Worm (Caenorhabditis elegans) whole organism, late embryonic: ENCODE measurements around the gene F28C6.9.
A peak's percentile ranks its signal among the peaks of the same experiment; 100 is the strongest.

ENCODE experiments used
- C08G9.2 ChIP-seq: sonication (generic microtip); optimal IDR thresholded peaks from 2 replicates; lab custom pipeline; 2016; ENCODE audit warnings: mild to moderate bottlenecking, missing genetic modification characterization, moderate library complexity, missing compliant biosample characterization
- F13H6.1 ChIP-seq: sonication (generic microtip); optimal IDR thresholded peaks from 2 replicates; lab custom pipeline; 2016; ENCODE audit warnings: missing genetic modification characterization, missing compliant biosample characterization
- T23F11.4 ChIP-seq: fragments of 200-800 bp; sonication (Bioruptor generic); optimal IDR thresholded peaks from 2 replicates; lab custom pipeline; 2018; ENCODE audit warnings: mild to moderate bottlenecking, missing genetic modification characterization, missing compliant biosample characterization
- Y22D7AL.16 ChIP-seq: sonication (generic microtip); optimal IDR thresholded peaks from 2 replicates; lab custom pipeline; 2016; ENCODE audit warnings: missing genetic modification characterization, missing compliant biosample characterization
- ceh-14 ChIP-seq: sonication (generic microtip); optimal IDR thresholded peaks from 2 replicates; lab custom pipeline; 2016; ENCODE audit warnings: missing genotype, missing genetic modification characterization, missing compliant biosample characterization
- ceh-19 ChIP-seq: fragments of 200-800 bp; sonication (Bioruptor generic); optimal IDR thresholded peaks from 2 replicates; lab custom pipeline; 2018; ENCODE audit warnings: mild to moderate bottlenecking, missing genetic modification characterization, missing compliant biosample characterization
- ceh-2 ChIP-seq: sonication (generic microtip); optimal IDR thresholded peaks from 2 replicates; lab custom pipeline; 2016; ENCODE audit warnings: missing genotype, missing genetic modification characterization, missing compliant biosample characterization
- ceh-22 ChIP-seq: sonication (generic microtip); optimal IDR thresholded peaks from 2 replicates; lab custom pipeline; 2017; ENCODE audit warnings: missing biosample characterization, missing genetic modification characterization
- ceh-24 ChIP-seq: sonication (generic microtip); optimal IDR thresholded peaks from 2 replicates; lab custom pipeline; 2016; ENCODE audit warnings: mild to moderate bottlenecking, missing genetic modification characterization, missing compliant biosample characterization
- ceh-31 ChIP-seq: sonication (generic microtip); optimal IDR thresholded peaks from 2 replicates; lab custom pipeline; 2016; ENCODE audit warnings: missing genetic modification characterization, missing compliant biosample characterization
- ceh-34 ChIP-seq: sonication (generic microtip); optimal IDR thresholded peaks from 2 replicates; lab custom pipeline; 2016; ENCODE audit warnings: mild to moderate bottlenecking, missing genetic modification characterization, missing compliant biosample characterization
- che-1 ChIP-seq: sonication (generic microtip); optimal IDR thresholded peaks from 2 replicates; lab custom pipeline; 2016; ENCODE audit warnings: mild to moderate bottlenecking, missing genetic modification characterization, missing compliant biosample characterization
- dmd-4 ChIP-seq: sonication (generic microtip); optimal IDR thresholded peaks from 2 replicates; lab custom pipeline; 2016; ENCODE audit warnings: borderline replicate concordance, missing genetic modification characterization, missing compliant biosample characterization
- elt-2 ChIP-seq: sonication (generic microtip); optimal IDR thresholded peaks from 2 replicates; lab custom pipeline; 2016; ENCODE audit warnings: missing genetic modification reagents, missing genetic modification characterization, missing compliant biosample characterization
- elt-4 ChIP-seq: sonication (generic microtip); optimal IDR thresholded peaks from 2 replicates; lab custom pipeline; 2016; ENCODE audit warnings: missing genetic modification characterization, missing compliant biosample characterization
- ets-4 ChIP-seq: sonication (generic microtip); optimal IDR thresholded peaks from 2 replicates; lab custom pipeline; 2016; ENCODE audit warnings: missing genetic modification characterization, missing compliant biosample characterization
- eyg-1 ChIP-seq: sonication (generic microtip); optimal IDR thresholded peaks from 2 replicates; lab custom pipeline; 2016; ENCODE audit warnings: missing genotype, missing genetic modification characterization, missing compliant biosample characterization
- fax-1 ChIP-seq: sonication (generic microtip); optimal IDR thresholded peaks from 2 replicates; lab custom pipeline; 2016; ENCODE audit warnings: missing genotype, missing genetic modification characterization, missing compliant biosample characterization
- hlh-13 ChIP-seq: fragments of 200-800 bp; sonication (Bioruptor generic); optimal IDR thresholded peaks from 2 replicates; lab custom pipeline; 2018; ENCODE audit warnings: mild to moderate bottlenecking, missing genetic modification characterization, missing compliant biosample characterization
- hlh-30 ChIP-seq: sonication (generic microtip); optimal IDR thresholded peaks from 2 replicates; lab custom pipeline; 2017; ENCODE audit warnings: antibody characterized with exemption, missing genetic modification characterization, missing compliant biosample characterization; ENCODE audit not compliant: insufficient read depth
- hlh-6 ChIP-seq: sonication (generic microtip); optimal IDR thresholded peaks from 2 replicates; lab custom pipeline; 2016; ENCODE audit warnings: missing genotype, missing genetic modification characterization, missing compliant biosample characterization
- lim-6 ChIP-seq: sonication (generic microtip); optimal IDR thresholded peaks from 2 replicates; lab custom pipeline; 2016; ENCODE audit warnings: missing genetic modification characterization, missing compliant biosample characterization
- lin-11 ChIP-seq: fragments of 200-800 bp; sonication (Bioruptor generic); optimal IDR thresholded peaks from 2 replicates; lab custom pipeline; 2018; ENCODE audit warnings: mild to moderate bottlenecking, missing genetic modification characterization, missing compliant biosample characterization
- npax-4 ChIP-seq: sonication (generic microtip); optimal IDR thresholded peaks from 2 replicates; lab custom pipeline; 2016; ENCODE audit warnings: missing genetic modification characterization, missing compliant biosample characterization
- pat-9 ChIP-seq: fragments of 200-800 bp; sonication (Bioruptor generic); optimal IDR thresholded peaks from 2 replicates; lab custom pipeline; 2018; ENCODE audit warnings: mild to moderate bottlenecking, missing genetic modification characterization, moderate library complexity, missing compliant biosample characterization
- pax-1 ChIP-seq: fragments of 150-350 bp; optimal IDR thresholded peaks from 2 replicates; lab custom pipeline; 2014; ENCODE audit warnings: missing biosample characterization, missing genetic modification characterization
- pros-1 ChIP-seq: fragments of 150-350 bp; optimal IDR thresholded peaks from 2 replicates; lab custom pipeline; 2014; ENCODE audit warnings: missing biosample characterization, missing genetic modification reagents, missing genetic modification characterization
- sox-2 ChIP-seq: fragments of 200-800 bp; sonication (Bioruptor generic); IDR thresholded peaks from 2 replicates; pipeline ENCODE4 v1.3.6; 2022; ENCODE audit warnings: missing genetic modification reagents, missing genetic modification characterization, missing compliant biosample characterization
- tbx-2 ChIP-seq: sonication (generic microtip); optimal IDR thresholded peaks from 2 replicates; lab custom pipeline; 2016; ENCODE audit warnings: missing genetic modification characterization, missing compliant biosample characterization
- unc-42 ChIP-seq: sonication (generic microtip); optimal IDR thresholded peaks from 2 replicates; lab custom pipeline; 2016; ENCODE audit warnings: missing genotype, missing genetic modification characterization, missing compliant biosample characterization
- unc-86 ChIP-seq: sonication (generic microtip); optimal IDR thresholded peaks from 2 replicates; lab custom pipeline; 2016; ENCODE audit warnings: missing genetic modification characterization, missing compliant biosample characterization
- ztf-16 ChIP-seq: sonication (generic microtip); optimal IDR thresholded peaks from 2 replicates; lab custom pipeline; 2017; ENCODE audit warnings: missing genetic modification characterization, missing compliant biosample characterization

The F28C6.9 gene

ce11 chrII:8610085-8610484, at the start of gene F28C6.9:
F28C6.9 (minus strand) TSS chrII:8610185.
- no peak for TF ChIP-seq ceh-34
- no peak for TF ChIP-seq fax-1 (tag; lab: Kevin White, UChicago)
- TF ChIP-seq ets-4 (tag; lab: Kevin White, UChicago) = no peak

ce11 chrII:8658835-8659234, 48.9 kb upstream of the F28C6.9 start, which contains the start of gene atg-10:
atg-10 (plus strand) TSS chrII:8659135.
- no peak for TF ChIP-seq sox-2 (GFP tag; lab: Robert Waterston, UW)
- TF ChIP-seq ztf-16 (tag; lab: Kevin White, UChicago) = no peak
- no peak for TF ChIP-seq pat-9 (tag; lab: Kevin White, UChicago)
- TF ChIP-seq unc-42 (tag; lab: Kevin White, UChicago) = no peak
- TF ChIP-seq ceh-24 (tag; lab: Kevin White, UChicago) = no peak
- no peak for TF ChIP-seq ceh-22 (tag; lab: Kevin White, UChicago)
- no peak for TF ChIP-seq elt-2
- no peak for TF ChIP-seq lin-11 (tag; lab: Kevin White, UChicago)
- TF ChIP-seq hlh-6 (tag; lab: Kevin White, UChicago) = no peak
- no peak for TF ChIP-seq T23F11.4 (GFP tag; lab: Kevin White, UChicago)
- no peak for TF ChIP-seq elt-4
- no peak for TF ChIP-seq ceh-14
- TF ChIP-seq ceh-34 = no peak

- TF ChIP-seq pax-1 (tag; lab: Kevin White, UChicago) (no peak), hlh-30 (peak; percentile 45)
Observed at ce11 chrII:8650644-8651159, 40.7 kb upstream of the F28C6.9 start, which contains the start of gene pyr-1. pyr-1 (plus strand) TSS chrII:8651109.

ce11 chrII:8648843-8649242, 38.9 kb upstream of the F28C6.9 start:
- no peak for TF ChIP-seq lin-11 (tag; lab: Kevin White, UChicago)
- no peak for TF ChIP-seq C08G9.2
- no peak for TF ChIP-seq pax-1 (tag; lab: Kevin White, UChicago)
- no peak for TF ChIP-seq Y22D7AL.16

- no peak for TF ChIP-seq che-1 (tag; lab: Kevin White, UChicago)
- no peak for TF ChIP-seq pros-1 (tag; lab: Kevin White, UChicago)
- no peak for TF ChIP-seq ceh-2 (tag; lab: Kevin White, UChicago)
- no peak for TF ChIP-seq elt-4
- no peak for TF ChIP-seq ceh-24 (tag; lab: Kevin White, UChicago)
- no peak for TF ChIP-seq dmd-4
- TF ChIP-seq pat-9 (tag; lab: Kevin White, UChicago) = no peak
- no peak for TF ChIP-seq F13H6.1 (tag; lab: Kevin White, UChicago)
- no peak for TF ChIP-seq eyg-1 (tag; lab: Kevin White, UChicago)
- TF ChIP-seq ceh-19 (GFP tag; lab: Kevin White, UChicago) = no peak
- no peak for TF ChIP-seq tbx-2 (tag; lab: Kevin White, UChicago)
- TF ChIP-seq lin-11 (tag; lab: Kevin White, UChicago) = no peak
- TF ChIP-seq npax-4 (tag; lab: Kevin White, UChicago) = no peak
- no peak for TF ChIP-seq unc-86 (tag; lab: Kevin White, UChicago)
- no peak for TF ChIP-seq ztf-16 (tag; lab: Kevin White, UChicago)
- no peak for TF ChIP-seq hlh-13 (GFP tag; lab: Kevin White, UChicago)
- TF ChIP-seq, all 69 proteins: peak for 0
Observed at ce11 chrII:8646437-8646836, 36.5 kb upstream of the F28C6.9 start.

- TF ChIP-seq pax-1 (tag; lab: Kevin White, UChicago) = no peak
- TF ChIP-seq lim-6 (tag; lab: Kevin White, UChicago) = no peak
- no peak for TF ChIP-seq lin-11 (tag; lab: Kevin White, UChicago)
- TF ChIP-seq ceh-34 = peak; percentile 33
- TF ChIP-seq ceh-31 (tag; lab: Kevin White, UChicago) = no peak
- TF ChIP-seq ceh-14 = no peak
- TF ChIP-seq ceh-19 (GFP tag; lab: Kevin White, UChicago) = no peak
- no peak for TF ChIP-seq unc-42 (tag; lab: Kevin White, UChicago)
Observed at ce11 chrII:8643627-8644356, 33.8 kb upstream of the F28C6.9 start.
